Fruit fly (Drosophila melanogaster) whole organism, embryonic: ENCODE data around the gene CG33258.
A peak's percentile ranks its signal among the peaks of the same experiment; 100 is the strongest.

ENCODE experiments used
- Adf1 ChIP-seq: fragments of 200-800 bp; sonication (Bioruptor generic); IDR thresholded peaks from 2 replicates; pipeline ENCODE4 v1.3.6; 2022; ENCODE audit warnings: missing biosample characterization, missing genetic modification characterization
- CG11085 ChIP-seq: fragments of 200-800 bp; sonication (Bioruptor generic); IDR thresholded peaks from 2 replicates; pipeline ENCODE4 v1.3.6; 2022; ENCODE audit warnings: missing biosample characterization, missing genetic modification characterization
- CG11696 ChIP-seq: fragments of 200-800 bp; sonication (Bioruptor generic); IDR thresholded peaks from 2 replicates; pipeline ENCODE4 v1.3.6; 2022; ENCODE audit warnings: missing biosample characterization, missing genetic modification characterization
- CG13123 ChIP-seq: fragments of 200-800 bp; sonication (Bioruptor generic); optimal IDR thresholded peaks from 2 replicates; lab custom pipeline; 2016; ENCODE audit warnings: missing biosample characterization, missing genetic modification characterization
- CG14441 ChIP-seq: fragments of 200-800 bp; sonication (Bioruptor generic); IDR thresholded peaks from 2 replicates; pipeline ENCODE4 v1.3.6; 2022; ENCODE audit warnings: missing biosample characterization, missing genetic modification characterization
- CG14667 ChIP-seq: fragments of 200-800 bp; sonication (Bioruptor generic); IDR thresholded peaks from 2 replicates; pipeline ENCODE4 v1.3.6; 2022; ENCODE audit warnings: missing biosample characterization, missing genetic modification characterization
- CG14710 ChIP-seq: fragments of 200-800 bp; sonication (Bioruptor generic); optimal IDR thresholded peaks from 3 replicates; lab custom pipeline; 2019; ENCODE audit warnings: missing biosample characterization, mild to moderate bottlenecking, missing genetic modification characterization, moderate library complexity
- CG15269 ChIP-seq: fragments of 200-800 bp; sonication (Bioruptor generic); optimal IDR thresholded peaks from 2 replicates; lab custom pipeline; 2018; ENCODE audit warnings: missing biosample characterization, mild to moderate bottlenecking, missing genetic modification characterization, moderate library complexity
- CG1602 ChIP-seq: fragments of 200-800 bp; sonication (Bioruptor generic); optimal IDR thresholded peaks from 3 replicates; lab custom pipeline; 2016; ENCODE audit warnings: missing biosample characterization, missing genetic modification characterization
- CG1792 ChIP-seq: fragments of 200-800 bp; sonication (Bioruptor generic); optimal IDR thresholded peaks from 2 replicates; lab custom pipeline; 2016; ENCODE audit warnings: missing biosample characterization, missing genetic modification characterization
- CG18764 ChIP-seq: fragments of 200-800 bp; sonication (Bioruptor generic); optimal IDR thresholded peaks from 3 replicates; lab custom pipeline; 2016; ENCODE audit warnings: missing biosample characterization, missing genetic modification characterization
- CG2120 ChIP-seq: fragments of 200-800 bp; sonication (Bioruptor generic); optimal IDR thresholded peaks from 3 replicates; lab custom pipeline; 2016; ENCODE audit warnings: missing biosample characterization, missing genetic modification characterization
- CG31388 ChIP-seq: fragments of 200-800 bp; sonication (Bioruptor generic); optimal IDR thresholded peaks from 2 replicates; lab custom pipeline; 2016; ENCODE audit warnings: missing biosample characterization, missing genetic modification characterization
- CG4820 ChIP-seq: fragments of 200-800 bp; sonication (Bioruptor generic); optimal IDR thresholded peaks from 3 replicates; lab custom pipeline; 2016; ENCODE audit warnings: missing biosample characterization, missing genetic modification characterization
- CG6254 ChIP-seq: fragments of 200-800 bp; sonication (Bioruptor generic); optimal IDR thresholded peaks from 3 replicates; lab custom pipeline; 2017; ENCODE audit warnings: mild to moderate bottlenecking, missing biosample characterization, missing genetic modification reagents, missing genetic modification characterization
- CG7987 ChIP-seq: fragments of 200-800 bp; sonication (Bioruptor generic); optimal IDR thresholded peaks from 2 replicates; lab custom pipeline; 2018; ENCODE audit warnings: missing biosample characterization, mild to moderate bottlenecking, missing genetic modification characterization, moderate library complexity
- CG8924 ChIP-seq: fragments of 200-800 bp; optimal IDR thresholded peaks from 3 replicates; lab custom pipeline; 2019; ENCODE audit warnings: missing biosample characterization, mild to moderate bottlenecking, missing genetic modification characterization, moderate library complexity
- CoRest ChIP-seq: fragments of 200-800 bp; sonication (Bioruptor generic); optimal IDR thresholded peaks from 3 replicates; lab custom pipeline; 2018; ENCODE audit warnings: missing biosample characterization, mild to moderate bottlenecking, missing genetic modification characterization, moderate library complexity
- CrebB ChIP-seq: fragments of 200-800 bp; sonication (Bioruptor generic); optimal IDR thresholded peaks from 3 replicates; lab custom pipeline; 2018; ENCODE audit warnings: missing biosample characterization, mild to moderate bottlenecking, missing genetic modification characterization
- Dfd ChIP-seq, 2 experiments: fragments of >200 bp; optimal IDR thresholded peaks; 2 replicates each; lab custom pipeline; 2017; ENCODE audit warnings: missing biosample characterization in 2 of 2, missing genetic modification characterization in 2 of 2
- Dll ChIP-seq: fragments of 200-800 bp; sonication (Bioruptor generic); IDR thresholded peaks from 4 replicates; pipeline ENCODE4 v1.3.6; 2022; ENCODE audit warnings: missing biosample characterization, missing genetic modification characterization; ENCODE audit not compliant: partially characterized antibody
- Drgx ChIP-seq: fragments of 200-800 bp; sonication (Bioruptor generic); IDR thresholded peaks from 2 replicates; pipeline ENCODE4 v1.3.6; 2022; ENCODE audit warnings: missing biosample characterization, missing genetic modification characterization
- Fer1 ChIP-seq: fragments of 200-800 bp; sonication (Bioruptor generic); optimal IDR thresholded peaks from 2 replicates; lab custom pipeline; 2017; ENCODE audit warnings: missing biosample characterization, mild to moderate bottlenecking, missing genetic modification characterization
- Fer3 ChIP-seq: fragments of 200-800 bp; sonication (Bioruptor generic); optimal IDR thresholded peaks from 2 replicates; lab custom pipeline; 2018; ENCODE audit warnings: missing biosample characterization, mild to moderate bottlenecking, missing genetic modification characterization, moderate library complexity
- GATAe ChIP-seq: fragments of 200-800 bp; sonication (Bioruptor generic); conservative IDR thresholded peaks from 2 replicates; pipeline ENCODE4 v1.3.6; 2022; ENCODE audit warnings: missing biosample characterization, missing genetic modification characterization
- Lhr ChIP-seq: fragments of 200-800 bp; sonication (Bioruptor generic); optimal IDR thresholded peaks from 3 replicates; lab custom pipeline; 2017; ENCODE audit warnings: mild to moderate bottlenecking, missing biosample characterization, missing genetic modification reagents, missing genetic modification characterization
- Lim3 ChIP-seq: fragments of 200-800 bp; sonication (Bioruptor generic); IDR thresholded peaks from 2 replicates; pipeline ENCODE4 v1.3.6; 2022; ENCODE audit warnings: missing biosample characterization, missing genetic modification characterization
- Max ChIP-seq: fragments of 200-800 bp; sonication (Bioruptor generic); optimal IDR thresholded peaks from 2 replicates; lab custom pipeline; 2016; ENCODE audit warnings: missing biosample characterization, mild to moderate bottlenecking, missing genetic modification characterization
- Neu2 ChIP-seq: fragments of 200-800 bp; sonication (Bioruptor generic); optimal IDR thresholded peaks from 3 replicates; lab custom pipeline; 2016; ENCODE audit warnings: missing biosample characterization, missing genetic modification characterization, borderline replicate concordance
- Sry-β ChIP-seq: fragments of 200-800 bp; sonication (Bioruptor generic); optimal IDR thresholded peaks from 2 replicates; lab custom pipeline; 2018; ENCODE audit warnings: missing biosample characterization, mild to moderate bottlenecking, missing genetic modification characterization, moderate library complexity
- ab ChIP-seq: fragments of 200-800 bp; sonication (Bioruptor generic); optimal IDR thresholded peaks from 2 replicates; lab custom pipeline; 2016; ENCODE audit warnings: missing biosample characterization, missing genetic modification characterization
- az2 ChIP-seq: fragments of 200-800 bp; sonication (Bioruptor generic); optimal IDR thresholded peaks from 3 replicates; lab custom pipeline; 2016; ENCODE audit warnings: missing biosample characterization, missing genetic modification characterization
- cwo ChIP-seq: fragments of 200-800 bp; sonication (Bioruptor generic); optimal IDR thresholded peaks from 3 replicates; lab custom pipeline; 2017; ENCODE audit warnings: missing biosample characterization, missing genetic modification characterization, mild to moderate bottlenecking, moderate library complexity, missing genetic modification reagents
- dmrt99B ChIP-seq: fragments of 200-800 bp; sonication (Bioruptor generic); optimal IDR thresholded peaks from 2 replicates; lab custom pipeline; 2018; ENCODE audit warnings: missing biosample characterization, mild to moderate bottlenecking, missing genetic modification characterization, moderate library complexity
- dpn ChIP-seq, 2 experiments: fragments of 200-800 bp; sonication (Bioruptor generic); optimal IDR thresholded peaks; 3 replicates each; lab custom pipeline; 2016; ENCODE audit warnings: missing biosample characterization in 2 of 2, missing genetic modification characterization in 2 of 2
- exex ChIP-seq: fragments of 200-800 bp; sonication (Bioruptor generic); optimal IDR thresholded peaks from 4 replicates; lab custom pipeline; 2018; ENCODE audit warnings: missing biosample characterization, mild to moderate bottlenecking, missing genetic modification characterization, moderate library complexity
- gem ChIP-seq: fragments of 200-800 bp; sonication (Bioruptor generic); optimal IDR thresholded peaks from 2 replicates; lab custom pipeline; 2019; ENCODE audit warnings: missing biosample characterization, mild to moderate bottlenecking, missing genetic modification characterization, moderate library complexity
- grn ChIP-seq: fragments of 200-800 bp; sonication (Bioruptor generic); optimal IDR thresholded peaks from 3 replicates; lab custom pipeline; 2017; ENCODE audit warnings: missing biosample characterization, missing genetic modification characterization
- ham ChIP-seq: fragments of 200-800 bp; sonication (Bioruptor generic); IDR thresholded peaks from 2 replicates; pipeline ENCODE4 v1.3.6; 2022; ENCODE audit warnings: missing biosample characterization, missing genetic modification characterization
- jigr1 ChIP-seq: fragments of 200-800 bp; sonication (Bioruptor generic); IDR thresholded peaks from 3 replicates; pipeline ENCODE4 v1.3.6; 2022; ENCODE audit warnings: missing biosample characterization, missing genetic modification characterization
- nau ChIP-seq: fragments of 200-800 bp; sonication (Bioruptor generic); optimal IDR thresholded peaks from 3 replicates; lab custom pipeline; 2017; ENCODE audit warnings: missing biosample characterization, mild to moderate bottlenecking, missing genetic modification characterization, missing genetic modification reagents
- oc ChIP-seq: fragments of 200-800 bp; sonication (Bioruptor generic); optimal IDR thresholded peaks from 2 replicates; lab custom pipeline; 2018; ENCODE audit warnings: missing biosample characterization, mild to moderate bottlenecking, missing genetic modification characterization, moderate library complexity
- pan ChIP-seq, 4 experiments: fragments of >200 bp in 3 of 4; fragments of 200-800 bp in 1 of 4; sonication (Bioruptor generic) in 1 of 4; optimal IDR thresholded peaks in 3 of 4; IDR thresholded peaks in 1 of 4; 2 replicates each; pipeline versions ENCODE4 v1.3.6 to Lab custom; 2017 to 2022; ENCODE audit warnings: missing biosample characterization in 2 of 4, missing genetic modification characterization in 2 of 4, mixed read lengths in 1 of 4
- phol ChIP-seq: fragments of 200-800 bp; sonication (Bioruptor generic); optimal IDR thresholded peaks from 3 replicates; lab custom pipeline; 2018; ENCODE audit warnings: missing biosample characterization, mild to moderate bottlenecking, missing genetic modification characterization, moderate library complexity
- psq ChIP-seq: fragments of 200-800 bp; sonication (Bioruptor generic); optimal IDR thresholded peaks from 2 replicates; lab custom pipeline; 2017; ENCODE audit warnings: missing biosample characterization, missing genetic modification characterization
- scrt ChIP-seq: fragments of 200-800 bp; sonication (Bioruptor generic); optimal IDR thresholded peaks from 2 replicates; lab custom pipeline; 2018; ENCODE audit warnings: missing biosample characterization, mild to moderate bottlenecking, missing genetic modification characterization, moderate library complexity
- twi ChIP-seq: fragments of 200-800 bp; optimal IDR thresholded peaks from 2 replicates; lab custom pipeline; 2019; ENCODE audit warnings: missing biosample characterization, mild to moderate bottlenecking, missing genetic modification characterization, moderate library complexity

Gene CG33258

DNA sequence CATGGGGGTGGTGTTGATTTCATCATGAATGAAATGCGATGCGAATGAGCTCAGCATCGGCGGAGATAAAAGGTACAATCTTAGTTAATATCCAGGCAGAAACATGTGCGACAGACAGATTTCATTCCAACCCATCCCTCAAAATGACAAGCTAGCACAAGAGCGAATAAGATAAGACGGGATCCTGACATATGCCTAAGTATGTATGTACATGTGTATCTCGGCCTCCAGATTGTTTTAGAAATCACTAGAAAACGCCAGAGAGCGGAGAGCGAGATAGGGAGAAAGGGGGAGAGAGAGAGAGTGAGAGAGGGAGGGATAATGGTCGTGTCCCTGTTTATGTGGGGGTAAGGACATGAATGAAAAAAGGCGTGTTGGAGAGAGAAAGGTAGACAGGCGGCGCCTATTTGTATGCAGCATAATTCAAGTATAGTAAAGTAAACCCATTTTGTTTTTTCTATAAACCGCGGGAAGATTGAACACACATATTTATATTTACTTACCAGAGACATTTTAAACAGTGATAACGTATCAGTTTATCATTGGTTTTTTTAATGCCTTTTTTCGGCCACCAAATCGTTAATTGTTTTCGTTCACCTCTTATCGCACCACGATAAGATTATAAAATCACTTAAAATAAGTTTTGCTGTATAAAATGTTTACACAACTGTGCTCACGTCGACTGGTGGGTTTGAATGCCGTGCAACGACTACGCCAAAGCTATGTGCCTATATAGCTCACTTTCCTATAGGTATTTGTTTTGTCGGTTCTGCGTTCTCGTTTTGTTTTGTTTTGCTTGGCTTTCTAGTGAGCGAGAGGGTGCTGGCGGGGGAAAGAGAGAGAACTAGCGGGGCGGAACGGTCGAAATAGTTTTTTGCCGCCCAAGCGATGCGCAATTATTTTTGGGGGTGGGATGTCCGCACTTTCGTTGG, 32.1 kb upstream of the CG33258 start:
- peak; percentile 62 for TF ChIP-seq Fer1
- no peak for TF ChIP-seq CG14667
- TF ChIP-seq CG4820 (GFP tag; lab: Kevin White, UChicago), result no peak
- TF ChIP-seq nau, result peak; percentile 53
- TF ChIP-seq CG1792 (GFP tag; lab: Kevin White, UChicago), result no peak
- TF ChIP-seq CG6254 (GFP tag; lab: Kevin White, UChicago), result peak; percentile 19
- TF ChIP-seq CG15269 (tag; lab: Kevin White, UChicago), result peak; percentile 9
- peak; percentile 28; the same call in 1 of the 2 replicates for TF ChIP-seq Adf1 (GFP tag; lab: Robert Waterston, UW)
- TF ChIP-seq scrt (GFP tag; lab: Kevin White, UChicago), result peak; percentile 49
- 0 out of 2 replicates have a peak, but pooled peaks have one; percentile 5 for TF ChIP-seq CG11696 (GFP tag; lab: Robert Waterston, UW)
- TF ChIP-seq exex (tag; lab: Kevin White, UChicago), result peak; percentile 100
- TF ChIP-seq ab (GFP tag; lab: Kevin White, UChicago), result no peak
- TF ChIP-seq CrebB (tag; lab: Kevin White, UChicago), result peak; percentile 82
- TF ChIP-seq CG14441, result peak; percentile 12; the same call in 1 of the 2 replicates
- TF ChIP-seq oc, result peak; percentile 1
- peak; percentile 24 for TF ChIP-seq phol (tag; lab: Kevin White, UChicago)
- no peak for TF ChIP-seq Dll (GFP tag; lab: Robert Waterston, UW)
- no peak for TF ChIP-seq CG11085
- no peak for TF ChIP-seq Dfd (GFP tag; optimal IDR thresholded peaks at IDR 0.05; lab: Kevin White, UChicago)
- TF ChIP-seq az2 (GFP tag; lab: Kevin White, UChicago), result no peak
- no peak for TF ChIP-seq Neu2 (GFP tag; lab: Kevin White, UChicago)
- TF ChIP-seq dmrt99B (tag; lab: Kevin White, UChicago), result peak; percentile 35
- no peak for TF ChIP-seq jigr1 (GFP tag; lab: Robert Waterston, UW)
- peak; percentile 88 for TF ChIP-seq twi (tag; lab: Kevin White, UChicago)
- TF ChIP-seq CG1602, result no peak
- peak; percentile 28 for TF ChIP-seq cwo (GFP tag; lab: Kevin White, UChicago)
- TF ChIP-seq Fer3, result peak; percentile 51
- peak; percentile 14 for TF ChIP-seq CG7987 (GFP tag; lab: Kevin White, UChicago)
- TF ChIP-seq Lhr (GFP tag; lab: Kevin White, UChicago), result no peak
- TF ChIP-seq CG18764 (GFP tag; lab: Kevin White, UChicago), result no peak
- peak in 1 of 2 experiments; percentile 10 for TF ChIP-seq dpn (GFP tag; optimal IDR thresholded peaks at IDR 0.05; lab: Kevin White, UChicago)
- TF ChIP-seq CG13123 (GFP tag; lab: Kevin White, UChicago), result no peak
- peak; percentile 9 for TF ChIP-seq CoRest (tag; lab: Kevin White, UChicago)
- peak; percentile 53 for TF ChIP-seq Drgx (GFP tag; lab: Robert Waterston, UW)
- peak; percentile 44 for TF ChIP-seq CG8924 (tag; lab: Kevin White, UChicago)
- TF ChIP-seq grn (GFP tag; lab: Kevin White, UChicago), result peak; percentile 82
- no peak for TF ChIP-seq Max (GFP tag; lab: Kevin White, UChicago)
- no peak for TF ChIP-seq CG31388
- no peak for TF ChIP-seq CG14710 (tag; lab: Kevin White, UChicago)
- no peak for TF ChIP-seq CG2120 (GFP tag; lab: Kevin White, UChicago)
- TF ChIP-seq Lim3 (GFP tag; lab: Robert Waterston, UW), result peak; percentile 63; the same call in 1 of the 2 replicates
- peak; percentile 90 for TF ChIP-seq GATAe (GFP tag; lab: Robert Waterston, UW)
- no peak for TF ChIP-seq Sry-β (GFP tag; lab: Kevin White, UChicago)
- TF ChIP-seq ham, result no peak
- peak; percentile 31 for TF ChIP-seq gem
- no peak for TF ChIP-seq pan (optimal IDR thresholded peaks at IDR 0.05; lab: Kevin White, UChicago)
- TF ChIP-seq pan (GFP tag; optimal IDR thresholded peaks at IDR 0.05 in 1 of 2, IDR thresholded peaks at IDR 0.05 in 1 of 2), result peak in 1 of 2 experiments; percentile 37
- TF ChIP-seq psq, result peak; percentile 48
